Fruit fly (Drosophila melanogaster): Measurements from ENCODE around the gene Uev1A.

Uev1A gene

DNA sequence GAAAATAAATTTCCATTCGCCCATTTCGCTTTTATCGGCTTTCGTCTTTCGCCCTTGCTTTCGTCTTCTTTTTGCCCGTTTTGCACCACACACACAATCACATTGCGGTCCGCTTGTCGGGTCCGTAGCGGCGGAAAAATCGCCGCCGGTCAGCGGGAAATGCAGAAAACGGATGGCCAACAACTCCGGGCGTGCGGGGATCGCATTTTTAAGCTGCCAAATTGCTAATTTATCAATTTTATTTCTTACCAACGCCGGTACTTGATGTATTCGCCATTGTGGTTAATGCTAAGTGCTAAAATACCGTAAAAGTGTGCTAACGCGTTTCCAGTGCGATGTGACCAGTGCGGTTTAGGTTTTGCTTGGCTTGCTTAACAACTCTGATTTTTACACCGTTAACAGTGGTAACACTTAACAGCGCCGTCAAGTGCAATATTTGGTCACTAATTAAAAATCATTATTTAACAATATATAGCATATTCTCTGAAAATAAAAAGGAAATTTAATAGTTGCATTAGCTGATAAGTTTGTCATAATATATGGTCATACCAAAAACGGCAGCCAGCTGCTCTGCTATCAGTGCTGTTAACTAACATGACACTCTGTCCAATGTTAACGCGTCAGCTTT, at the start of gene Uev1A, which contains the start of gene Membrin:
Gene Uev1A, minus strand, starts transcription at position 346 of the 628 bp plus-strand sequence.
Gene Membrin, plus strand, starts transcription at position 576 of the 628 bp plus-strand sequence.
- no peak for TF ChIP-seq noc (tag; optimal IDR thresholded peaks at IDR 0.05)

DNA sequence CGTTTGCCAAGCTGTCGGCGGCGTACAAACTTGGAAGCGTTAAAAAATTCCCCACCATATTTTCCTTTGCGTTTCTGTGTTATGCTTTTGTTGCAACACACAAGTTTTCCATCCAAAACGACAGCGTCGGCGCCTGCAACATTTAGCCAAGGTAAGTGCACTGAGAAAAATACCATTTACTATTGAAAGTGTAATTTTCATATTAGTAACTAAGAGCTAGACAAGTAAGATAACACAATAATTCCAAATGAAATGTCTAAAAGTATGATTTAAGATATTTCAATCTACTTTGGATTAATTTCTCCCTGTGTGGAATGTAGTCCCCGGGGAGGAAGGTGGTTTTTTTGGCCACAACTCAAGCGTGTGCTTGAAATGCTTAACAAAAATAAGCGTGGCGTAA, 19.7 kb upstream of the Uev1A start:
- TF ChIP-seq noc (tag; optimal IDR thresholded peaks at IDR 0.05): no peak

DNA sequence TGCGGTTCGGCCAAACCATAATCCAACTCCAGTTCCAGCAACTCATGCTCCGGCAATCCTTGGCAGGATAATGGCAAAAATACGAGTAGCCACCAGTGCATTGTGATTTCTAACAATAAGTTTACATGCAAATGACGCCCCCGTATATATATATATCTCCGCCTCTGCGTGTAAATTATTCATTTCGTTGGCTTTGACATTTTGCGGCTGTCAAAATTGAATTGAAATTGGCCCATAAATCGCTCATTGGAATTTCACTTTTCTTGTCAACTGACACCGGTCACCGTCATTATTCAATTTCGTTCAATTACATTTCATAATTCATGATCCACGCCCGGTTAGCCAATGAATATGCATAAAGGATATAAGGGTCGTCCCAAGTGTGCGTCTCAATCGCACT, 16.7 kb upstream of the Uev1A start, which contains the start of gene Ir64a:
Gene Ir64a, minus strand, starts transcription at position 101 of the 400 bp plus-strand sequence.
- no peak for TF ChIP-seq noc (tag; optimal IDR thresholded peaks at IDR 0.05)

DNA sequence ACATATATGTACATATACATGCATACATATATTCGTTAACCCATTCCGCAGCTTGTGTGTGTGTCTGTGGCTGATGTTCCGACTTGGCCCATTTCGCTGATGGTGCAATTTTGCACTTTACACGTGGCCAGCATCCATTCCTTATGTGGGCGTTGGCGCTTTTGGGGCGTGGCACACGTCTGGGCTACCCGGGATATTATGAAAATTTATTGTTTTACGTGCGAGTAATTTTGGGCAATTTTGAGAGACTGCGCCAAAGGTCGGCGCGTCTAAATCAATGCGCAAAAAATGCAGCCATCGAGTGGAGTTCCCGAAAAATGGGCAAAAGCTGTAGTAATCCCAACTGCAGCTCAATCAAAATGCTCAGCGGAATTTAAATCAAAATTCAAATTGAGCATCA, 6.0 kb upstream of the Uev1A start:
- no peak for TF ChIP-seq noc (tag; optimal IDR thresholded peaks at IDR 0.05)

DNA sequence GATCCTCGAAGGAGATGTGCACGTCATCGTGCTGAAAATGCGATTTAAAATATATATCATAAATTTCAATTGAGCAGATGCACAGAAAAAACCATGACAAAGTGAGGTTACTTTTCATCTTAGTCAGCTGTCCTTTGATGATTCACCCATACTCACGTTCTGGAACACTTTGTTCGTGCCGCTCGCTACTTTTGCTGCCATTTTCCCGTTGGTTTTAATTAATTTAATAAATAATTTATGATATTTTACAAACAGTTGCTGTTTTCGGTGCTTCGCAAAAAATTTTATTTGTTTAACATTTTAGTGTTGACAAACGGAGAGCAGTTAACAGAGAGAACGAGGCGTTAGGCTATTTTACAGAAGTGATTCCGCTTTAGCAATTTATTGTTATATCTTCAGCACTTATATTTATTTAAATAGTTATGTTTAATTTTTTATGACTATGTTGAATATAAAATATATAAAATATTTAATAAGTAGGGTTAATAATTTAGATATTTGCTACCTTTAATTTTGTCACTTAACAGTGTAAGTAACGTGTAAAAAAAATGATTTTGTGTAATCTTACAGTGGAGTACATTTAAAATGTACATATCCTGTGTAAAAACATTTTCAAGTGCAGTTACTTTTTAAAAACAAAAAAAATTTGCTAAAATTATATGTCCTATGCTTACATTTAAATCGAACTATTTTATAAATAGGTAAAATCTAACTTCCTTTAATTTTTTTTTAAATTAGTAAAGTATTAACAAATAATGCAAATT, 1.9 kb upstream of the Uev1A start, which contains the start of gene Pfdn4:
Gene Pfdn4, minus strand, starts transcription at position 265 of the 764 bp plus-strand sequence.
- TF ChIP-seq noc (tag; optimal IDR thresholded peaks at IDR 0.05): no peak

DNA sequence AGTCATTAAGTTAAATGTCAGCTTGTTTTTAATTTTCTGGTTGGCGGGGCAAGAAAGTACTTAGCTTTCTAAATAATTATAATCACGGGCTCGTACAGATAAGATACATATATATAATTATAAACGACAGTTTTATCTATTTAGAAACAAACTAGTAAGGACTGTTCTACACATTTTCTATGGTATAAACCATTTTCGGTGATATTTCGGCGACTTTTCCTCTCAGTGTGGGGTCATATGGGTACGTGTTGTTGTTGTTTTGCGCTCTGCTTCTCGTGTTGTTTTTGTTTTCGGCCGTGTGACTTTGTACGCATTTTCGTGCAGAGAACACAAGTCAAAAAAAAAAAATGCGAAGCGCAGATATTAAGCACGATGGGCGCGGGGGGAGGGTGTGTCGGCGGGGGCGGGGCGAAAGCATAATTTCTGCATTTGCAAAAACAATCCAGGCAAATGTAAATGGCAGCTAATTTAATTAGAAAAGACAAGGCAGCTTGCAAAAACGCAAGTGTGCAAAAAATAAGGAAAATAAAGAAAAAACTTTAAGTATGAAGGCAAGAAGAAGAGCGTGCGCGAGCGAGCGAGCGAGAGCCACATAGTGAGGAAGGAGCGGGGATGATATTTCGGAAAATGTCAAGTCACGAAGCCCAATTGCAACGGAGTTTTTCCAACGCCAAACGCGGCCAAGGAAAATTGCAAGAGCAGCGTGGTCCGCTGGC, 703 bp downstream of the Uev1A start:
- TF ChIP-seq noc (tag; optimal IDR thresholded peaks at IDR 0.05): peak; percentile 51

DNA sequence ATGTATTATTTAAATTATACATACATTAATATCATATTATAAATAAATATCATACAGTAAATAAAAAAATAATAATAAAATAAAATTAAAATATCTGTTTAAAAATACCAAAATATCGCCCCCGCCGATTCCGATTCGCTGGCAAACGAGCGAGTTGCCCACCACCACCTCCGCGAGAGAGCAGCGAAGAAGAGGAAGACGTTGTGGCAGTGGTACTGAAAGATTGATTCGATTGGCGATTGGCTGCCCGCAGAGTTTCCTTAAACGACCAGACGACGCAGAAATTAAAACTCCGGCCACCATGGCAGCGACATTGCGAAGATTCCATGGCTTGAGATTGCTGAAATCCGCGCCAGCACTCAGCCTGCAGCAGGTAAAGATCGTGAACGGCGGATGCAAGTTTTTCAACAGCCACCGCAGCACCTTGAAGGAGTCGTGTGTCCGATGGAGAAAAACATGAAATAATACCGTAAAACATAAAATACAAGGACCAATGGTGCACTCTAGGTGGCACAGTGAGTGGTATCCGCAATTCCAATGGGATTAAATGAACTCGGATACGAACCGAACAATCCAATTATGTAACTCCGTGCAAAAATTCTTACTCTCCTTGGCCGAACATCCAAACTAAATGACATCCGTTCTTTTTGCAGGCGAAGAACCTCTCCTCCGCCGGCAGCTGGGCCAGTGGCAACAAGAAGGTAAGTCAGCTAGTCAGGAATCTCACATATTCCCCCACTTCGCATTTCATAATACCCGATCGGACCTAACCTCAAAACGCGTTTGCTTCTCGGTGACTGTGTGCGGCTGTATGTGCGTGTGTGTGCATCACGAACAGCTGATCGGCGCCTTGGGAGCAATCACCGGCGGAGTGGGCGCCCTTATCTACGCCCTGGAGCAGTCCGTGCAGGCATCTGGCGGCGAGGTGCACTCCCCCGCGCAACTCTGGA, 5.7 kb downstream of the Uev1A start, which contains the start of gene Cyt-c1:
Gene Cyt-c1, plus strand, starts transcription at position 173 of the 950 bp plus-strand sequence.
- no peak for TF ChIP-seq noc (tag; optimal IDR thresholded peaks at IDR 0.05)

DNA sequence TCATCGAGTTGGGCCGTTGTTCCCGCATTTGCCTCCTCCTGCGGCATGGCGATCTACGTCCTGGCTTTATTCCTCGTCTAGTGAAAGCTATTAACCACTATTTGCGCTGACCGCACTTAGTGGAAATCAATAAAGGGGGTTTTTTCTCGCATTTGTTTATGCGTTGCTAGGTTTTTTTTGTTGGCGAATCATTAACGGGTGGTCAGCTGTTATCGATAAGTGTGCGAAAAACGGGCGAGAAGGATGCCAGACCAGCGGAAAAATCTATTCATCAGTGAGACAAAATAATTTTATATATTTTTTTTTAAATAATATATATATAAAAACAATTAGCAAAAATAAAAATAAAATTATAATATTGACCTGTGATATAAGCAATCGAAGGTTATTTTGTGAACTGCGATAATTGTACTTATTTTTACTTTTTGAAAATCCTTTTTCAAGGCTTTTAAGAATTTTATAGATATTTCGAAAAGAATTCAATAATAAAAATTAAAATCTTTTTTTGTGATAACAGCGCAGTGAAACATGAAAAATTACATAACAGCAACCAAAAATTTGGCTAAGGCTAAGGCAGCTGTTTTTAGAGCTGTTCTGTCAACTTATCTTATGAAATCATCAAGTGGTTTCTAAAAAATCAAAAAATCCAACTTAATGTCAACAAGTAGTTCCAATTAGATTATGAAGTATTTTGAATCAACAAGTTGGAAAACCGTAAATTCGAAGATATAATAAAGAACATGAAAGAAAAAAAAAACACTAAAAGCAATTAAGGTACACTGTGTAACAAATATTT, 6.6 kb downstream of the Uev1A start, which contains the start of gene Klp64D:
Gene Klp64D, minus strand, starts transcription at position 185 of the 796 bp plus-strand sequence.
- TF ChIP-seq noc (tag; optimal IDR thresholded peaks at IDR 0.05): no peak

DNA sequence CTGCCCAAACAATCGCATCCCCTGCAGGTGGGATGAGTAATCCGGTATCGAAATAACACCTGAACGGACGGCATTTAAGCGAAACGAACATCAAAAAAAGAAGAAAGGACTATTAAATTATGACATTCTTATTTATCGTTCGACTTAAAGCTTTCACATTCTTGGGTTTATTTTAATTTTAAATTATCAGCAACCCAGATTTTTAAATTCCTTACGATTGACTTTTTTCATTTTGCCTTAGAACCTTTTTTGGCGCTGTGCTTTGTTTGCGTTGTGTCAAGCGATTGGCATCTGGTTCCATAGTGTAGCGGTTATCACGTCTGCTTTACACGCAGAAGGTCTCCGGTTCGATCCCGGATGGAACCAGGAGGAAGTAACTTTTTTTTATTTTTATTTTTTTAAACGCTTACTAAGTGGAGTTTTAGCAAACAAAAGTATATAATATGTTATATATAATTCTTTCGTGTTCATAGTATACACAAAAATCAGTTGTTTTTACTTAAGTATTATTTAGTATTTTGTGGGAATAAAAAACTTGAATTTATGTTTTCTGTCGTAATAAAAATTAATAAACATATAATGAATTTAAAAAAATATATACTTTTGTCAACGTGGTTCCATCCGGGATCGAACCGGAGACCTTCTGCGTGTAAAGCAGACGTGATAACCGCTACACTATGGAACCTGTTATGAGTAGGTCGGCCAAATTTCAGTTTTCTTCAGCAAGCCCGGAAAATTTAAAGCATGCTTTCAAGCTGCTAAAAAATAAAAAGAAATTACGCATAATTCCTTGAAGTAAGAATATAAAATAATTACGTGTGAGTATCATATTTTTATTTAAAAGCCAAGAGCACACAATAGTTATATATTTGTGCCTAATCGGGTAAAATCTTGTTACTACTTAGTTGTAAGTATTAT, 9.7 kb downstream of the Uev1A start:
- no peak for TF ChIP-seq noc (tag; optimal IDR thresholded peaks at IDR 0.05)

DNA sequence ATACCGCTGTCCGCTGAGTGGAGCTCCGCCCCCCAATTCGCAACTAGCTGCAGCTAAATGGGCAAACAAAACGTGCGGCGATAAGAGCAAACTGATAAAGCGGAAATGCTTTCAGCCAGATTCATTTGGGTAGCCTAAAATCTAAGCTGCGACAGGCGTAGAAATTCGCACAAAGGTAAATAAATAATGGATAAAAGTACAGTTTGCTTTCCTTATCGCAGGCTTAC, 10.3 kb downstream of the Uev1A start, which contains the start of gene lama:
Gene lama, minus strand, starts transcription at position 101 of the 227 bp plus-strand sequence.
- no peak for TF ChIP-seq noc (tag; optimal IDR thresholded peaks at IDR 0.05)

DNA sequence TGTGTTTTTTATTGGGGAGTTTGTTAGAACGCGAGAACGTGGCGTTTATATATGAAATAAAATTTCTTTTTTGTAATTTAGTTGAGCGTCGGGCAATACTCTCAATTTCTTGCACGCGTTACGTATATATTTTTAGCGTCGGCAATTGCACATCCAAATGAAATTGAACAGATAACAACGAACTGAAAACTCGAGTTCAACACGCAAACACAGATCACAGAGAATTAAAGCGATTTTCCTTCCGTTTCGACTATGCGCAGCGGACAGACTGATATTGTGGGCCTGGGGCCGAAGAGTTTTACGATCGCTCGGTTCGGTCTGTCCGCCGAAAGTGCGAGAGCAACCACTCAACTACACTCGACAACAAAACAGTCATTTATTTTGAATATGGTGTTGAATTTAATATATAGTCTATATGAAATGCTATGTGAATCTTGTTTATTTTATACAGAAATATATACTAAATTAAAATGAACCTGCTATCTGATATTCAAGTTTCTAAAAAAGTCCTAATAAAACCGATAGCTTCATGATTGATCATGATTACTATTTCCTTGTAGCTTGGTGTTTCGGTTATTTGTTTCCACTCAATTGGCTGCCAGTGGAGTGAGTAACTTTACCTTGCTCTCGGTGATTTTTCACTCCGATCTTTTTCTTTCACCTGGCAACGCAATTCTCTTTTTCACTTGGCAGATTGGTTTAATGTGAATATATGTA, 10.8 kb downstream of the Uev1A start, which contains the start of gene CG46456:
Gene CG46456, minus strand, starts transcription at position 273 of the 717 bp plus-strand sequence.
- TF ChIP-seq noc (tag; optimal IDR thresholded peaks at IDR 0.05): peak; percentile 99

DNA sequence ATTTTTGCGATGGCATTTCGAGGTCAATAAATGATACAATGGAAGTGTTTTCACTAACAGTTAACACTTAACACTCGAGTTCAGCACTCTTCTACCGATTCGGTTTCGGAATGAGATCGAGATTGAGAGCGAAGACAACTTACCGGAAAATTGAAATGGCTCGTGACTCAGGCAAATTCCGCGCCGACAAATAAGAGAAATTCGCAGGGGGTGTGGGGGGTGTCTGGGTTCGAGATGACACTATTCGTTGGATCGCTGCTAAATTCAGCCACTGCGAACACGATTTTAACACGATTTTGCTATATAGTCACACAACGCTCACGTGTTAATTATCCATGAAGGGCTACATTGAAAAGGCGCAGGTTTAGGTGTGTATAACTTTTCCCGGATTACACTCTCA, 11.6 kb downstream of the Uev1A start:
- TF ChIP-seq noc (tag; optimal IDR thresholded peaks at IDR 0.05): no peak
